Fruit fly (Drosophila melanogaster) whole organism, embryonic: ENCODE data around the gene CG12773.
A peak's percentile ranks its signal among the peaks of the same experiment; 100 is the strongest.

Source experiments
- Adf1 ChIP-seq: fragments of 200-800 bp; sonication (Bioruptor generic); IDR thresholded peaks from 2 replicates; pipeline ENCODE4 v1.3.6; 2022; ENCODE audit warnings: missing biosample characterization, missing genetic modification characterization
- CG10959 ChIP-seq: fragments of 200-800 bp; sonication (Bioruptor generic); IDR thresholded peaks from 2 replicates; pipeline ENCODE4 v1.3.6; 2022; ENCODE audit warnings: missing biosample characterization, missing genetic modification characterization
- CG11247 ChIP-seq: fragments of 200-800 bp; sonication (Bioruptor generic); IDR thresholded peaks from 2 replicates; pipeline ENCODE4 v1.3.6; 2022; ENCODE audit warnings: missing biosample characterization, missing genetic modification characterization
- CG11723 ChIP-seq: fragments of 200-800 bp; sonication (Bioruptor generic); optimal IDR thresholded peaks from 2 replicates; lab custom pipeline; 2017; ENCODE audit warnings: missing biosample characterization, mild to moderate bottlenecking, missing genetic modification characterization
- CG13775 ChIP-seq: fragments of 200-800 bp; sonication (Bioruptor generic); optimal IDR thresholded peaks from 3 replicates; lab custom pipeline; 2017; ENCODE audit warnings: missing biosample characterization, mild to moderate bottlenecking, missing genetic modification characterization
- CG14441 ChIP-seq: fragments of 200-800 bp; sonication (Bioruptor generic); IDR thresholded peaks from 2 replicates; pipeline ENCODE4 v1.3.6; 2022; ENCODE audit warnings: missing biosample characterization, missing genetic modification characterization
- CG16815 ChIP-seq: fragments of 200-800 bp; sonication (Bioruptor generic); optimal IDR thresholded peaks from 3 replicates; lab custom pipeline; 2017; ENCODE audit warnings: missing biosample characterization, mild to moderate bottlenecking, missing genetic modification characterization
- CG1832 ChIP-seq: fragments of 200-800 bp; sonication (Bioruptor generic); optimal IDR thresholded peaks from 2 replicates; lab custom pipeline; 2017; ENCODE audit warnings: missing biosample characterization, mild to moderate bottlenecking, missing genetic modification characterization, inconsistent platforms
- CG2116 ChIP-seq: fragments of 200-800 bp; sonication (Bioruptor generic); optimal IDR thresholded peaks from 3 replicates; lab custom pipeline; 2018; ENCODE audit warnings: missing biosample characterization, mild to moderate bottlenecking, missing genetic modification characterization
- CG30020 ChIP-seq: fragments of 200-800 bp; optimal IDR thresholded peaks from 2 replicates; lab custom pipeline; 2019; ENCODE audit warnings: missing biosample characterization, mild to moderate bottlenecking, missing genetic modification characterization, moderate library complexity
- CG3163 ChIP-seq: fragments of 200-800 bp; sonication (Bioruptor generic); optimal IDR thresholded peaks from 3 replicates; lab custom pipeline; 2016; ENCODE audit warnings: missing biosample characterization, missing genetic modification characterization
- CG32532 ChIP-seq: fragments of 200-800 bp; sonication (Bioruptor generic); IDR thresholded peaks from 2 replicates; pipeline ENCODE4 v1.3.6; 2022; ENCODE audit warnings: missing biosample characterization, missing genetic modification characterization
- CG6254 ChIP-seq: fragments of 200-800 bp; sonication (Bioruptor generic); optimal IDR thresholded peaks from 3 replicates; lab custom pipeline; 2017; ENCODE audit warnings: mild to moderate bottlenecking, missing biosample characterization, missing genetic modification reagents, missing genetic modification characterization
- CG6654 ChIP-seq: fragments of 200-800 bp; sonication (Bioruptor generic); optimal IDR thresholded peaks from 2 replicates; lab custom pipeline; 2017; ENCODE audit warnings: missing biosample characterization, mild to moderate bottlenecking, missing genetic modification characterization
- CG6765 ChIP-seq: fragments of 200-800 bp; sonication (Bioruptor generic); optimal IDR thresholded peaks from 3 replicates; lab custom pipeline; 2017; ENCODE audit warnings: missing biosample characterization, mild to moderate bottlenecking, missing genetic modification characterization
- CG7372 ChIP-seq: fragments of 200-800 bp; sonication (Bioruptor generic); IDR thresholded peaks from 2 replicates; pipeline ENCODE4 v1.3.6; 2022; ENCODE audit warnings: missing biosample characterization, missing genetic modification characterization
- CG8924 ChIP-seq: fragments of 200-800 bp; optimal IDR thresholded peaks from 3 replicates; lab custom pipeline; 2019; ENCODE audit warnings: missing biosample characterization, mild to moderate bottlenecking, missing genetic modification characterization, moderate library complexity
- D ChIP-seq, 2 experiments: fragments of 200-800 bp in 1 of 2; fragments of >200 bp in 1 of 2; sonication (Bioruptor generic) in 1 of 2; optimal IDR thresholded peaks; 2 replicates in 1 of 2; 3 replicates in 1 of 2; lab custom pipeline; 2017; ENCODE audit warnings: mild to moderate bottlenecking in 1 of 2, missing biosample characterization in 1 of 2, missing genetic modification characterization in 1 of 2, missing genetic modification reagents in 1 of 2
- Dip3 ChIP-seq: fragments of 200-800 bp; sonication (Bioruptor generic); optimal IDR thresholded peaks from 3 replicates; lab custom pipeline; 2016; ENCODE audit warnings: missing biosample characterization, missing genetic modification characterization
- E2f2 ChIP-seq: fragments of 200-800 bp; sonication (Bioruptor generic); IDR thresholded peaks from 2 replicates; pipeline ENCODE4 v1.3.6; 2022; ENCODE audit warnings: missing biosample characterization, missing genetic modification characterization
- Elba2 ChIP-seq: fragments of 200-800 bp; sonication (Bioruptor generic); optimal IDR thresholded peaks from 3 replicates; lab custom pipeline; 2016; ENCODE audit warnings: missing biosample characterization, missing genetic modification characterization
- Ets97D ChIP-seq: fragments of 200-800 bp; sonication (Bioruptor generic); optimal IDR thresholded peaks from 3 replicates; lab custom pipeline; 2016; ENCODE audit warnings: missing biosample characterization, missing genetic modification characterization
- Fer2 ChIP-seq: fragments of 200-800 bp; sonication (Bioruptor generic); optimal IDR thresholded peaks from 2 replicates; lab custom pipeline; 2018; ENCODE audit warnings: missing biosample characterization, mild to moderate bottlenecking, missing genetic modification characterization, moderate library complexity
- Gug ChIP-seq: fragments of 200-800 bp; sonication (Bioruptor generic); IDR thresholded peaks from 4 replicates; pipeline ENCODE4 v1.3.6; 2022; ENCODE audit warnings: missing biosample characterization, missing genetic modification characterization
- HLHmδ ChIP-seq: fragments of 200-800 bp; sonication (Bioruptor generic); optimal IDR thresholded peaks from 2 replicates; lab custom pipeline; 2018; ENCODE audit warnings: missing biosample characterization, mild to moderate bottlenecking, missing genetic modification characterization, moderate library complexity
- Mad ChIP-seq: fragments of 200-800 bp; sonication (Bioruptor generic); optimal IDR thresholded peaks from 2 replicates; lab custom pipeline; 2016; ENCODE audit warnings: missing biosample characterization, missing genetic modification characterization
- Myb ChIP-seq: fragments of 200-800 bp; sonication (Bioruptor generic); optimal IDR thresholded peaks from 2 replicates; lab custom pipeline; 2016; ENCODE audit warnings: missing biosample characterization, missing genetic modification characterization
- Nf-YB ChIP-seq: fragments of 200-800 bp; sonication (Bioruptor generic); optimal IDR thresholded peaks from 3 replicates; lab custom pipeline; 2019; ENCODE audit warnings: missing biosample characterization, mild to moderate bottlenecking, missing genetic modification characterization, moderate library complexity
- NfI ChIP-seq: fragments of 200-800 bp; sonication (Bioruptor generic); optimal IDR thresholded peaks from 3 replicates; lab custom pipeline; 2018; ENCODE audit warnings: missing biosample characterization, mild to moderate bottlenecking, missing genetic modification characterization, moderate library complexity
- PHDP ChIP-seq: fragments of 200-800 bp; sonication (Bioruptor generic); optimal IDR thresholded peaks from 3 replicates; lab custom pipeline; 2018; ENCODE audit warnings: missing biosample characterization, mild to moderate bottlenecking, missing genetic modification characterization, moderate library complexity
- Ptx1 ChIP-seq: fragments of 200-800 bp; sonication (Bioruptor generic); IDR thresholded peaks from 2 replicates; pipeline ENCODE4 v1.3.6; 2022; ENCODE audit warnings: missing biosample characterization, missing genetic modification characterization
- Sry-β ChIP-seq: fragments of 200-800 bp; sonication (Bioruptor generic); optimal IDR thresholded peaks from 2 replicates; lab custom pipeline; 2018; ENCODE audit warnings: missing biosample characterization, mild to moderate bottlenecking, missing genetic modification characterization, moderate library complexity
- Trl ChIP-seq, 3 experiments: fragments of >200 bp in 2 of 3; fragments of 200-800 bp in 1 of 3; sonication (Bioruptor generic) in 1 of 3; optimal IDR thresholded peaks; 2 replicates in 1 of 3; 3 replicates in 2 of 3; lab custom pipeline; 2016 to 2017; ENCODE audit warnings: missing biosample characterization in 1 of 3, missing genetic modification characterization in 1 of 3
- ab ChIP-seq: fragments of 200-800 bp; sonication (Bioruptor generic); optimal IDR thresholded peaks from 2 replicates; lab custom pipeline; 2016; ENCODE audit warnings: missing biosample characterization, missing genetic modification characterization
- ac ChIP-seq: fragments of 200-800 bp; sonication (Bioruptor generic); optimal IDR thresholded peaks from 3 replicates; lab custom pipeline; 2017; ENCODE audit warnings: missing biosample characterization, mild to moderate bottlenecking, missing genetic modification characterization
- caup ChIP-seq: fragments of 200-800 bp; sonication (Bioruptor generic); optimal IDR thresholded peaks from 3 replicates; lab custom pipeline; 2017; ENCODE audit warnings: missing biosample characterization, mild to moderate bottlenecking, missing genetic modification characterization, moderate library complexity; ENCODE audit not compliant: severe bottlenecking
- cg ChIP-seq: fragments of 200-800 bp; sonication (Bioruptor generic); optimal IDR thresholded peaks from 3 replicates; lab custom pipeline; 2019; ENCODE audit warnings: missing biosample characterization, mild to moderate bottlenecking, missing genetic modification characterization, moderate library complexity
- crc ChIP-seq: fragments of 200-800 bp; sonication (Bioruptor generic); optimal IDR thresholded peaks from 2 replicates; lab custom pipeline; 2016; ENCODE audit warnings: missing biosample characterization, missing genetic modification characterization
- dysf ChIP-seq: fragments of 200-800 bp; sonication (Bioruptor generic); IDR thresholded peaks from 3 replicates; pipeline ENCODE4 v1.3.6; 2022; ENCODE audit warnings: missing biosample characterization, missing genetic modification characterization
- gcm2 ChIP-seq: fragments of 200-800 bp; sonication (Bioruptor generic); optimal IDR thresholded peaks from 2 replicates; lab custom pipeline; 2016; ENCODE audit warnings: missing biosample characterization, missing genetic modification characterization
- gfzf ChIP-seq: fragments of 200-800 bp; sonication (Bioruptor generic); optimal IDR thresholded peaks from 2 replicates; lab custom pipeline; 2016; ENCODE audit warnings: missing biosample characterization, mild to moderate bottlenecking, missing genetic modification characterization, moderate library complexity
- kni ChIP-seq: fragments of 200-800 bp; sonication (Bioruptor generic); optimal IDR thresholded peaks from 3 replicates; lab custom pipeline; 2017; ENCODE audit warnings: mild to moderate bottlenecking, missing biosample characterization, missing genetic modification reagents, missing genetic modification characterization
- lov ChIP-seq, 2 experiments: fragments of 200-800 bp in 1 of 2; fragments of >200 bp in 1 of 2; sonication (Bioruptor generic) in 1 of 2; IDR thresholded peaks in 1 of 2; optimal IDR thresholded peaks in 1 of 2; 2 replicates in 1 of 2; 3 replicates in 1 of 2; pipeline versions ENCODE4 v1.3.6 to Lab custom; 2017 to 2022; ENCODE audit warnings: missing biosample characterization in 1 of 2, missing genetic modification characterization in 1 of 2
- otp ChIP-seq: fragments of 200-800 bp; sonication (Bioruptor generic); IDR thresholded peaks from 3 replicates; pipeline ENCODE4, ENCODE4 v1.3.6; 2022; ENCODE audit warnings: missing biosample characterization, missing genetic modification characterization
- phol ChIP-seq: fragments of 200-800 bp; sonication (Bioruptor generic); optimal IDR thresholded peaks from 3 replicates; lab custom pipeline; 2018; ENCODE audit warnings: missing biosample characterization, mild to moderate bottlenecking, missing genetic modification characterization, moderate library complexity
- so ChIP-seq: fragments of 200-800 bp; sonication (Bioruptor generic); IDR thresholded peaks from 3 replicates; pipeline ENCODE4 v1.3.6; 2022; ENCODE audit warnings: missing biosample characterization, missing genetic modification characterization
- sob ChIP-seq: fragments of 200-800 bp; sonication (Bioruptor generic); IDR thresholded peaks from 2 replicates; pipeline ENCODE4 v1.3.6; 2022; ENCODE audit warnings: missing biosample characterization, missing genetic modification characterization
- tll ChIP-seq, 2 experiments: fragments of 200-800 bp in 1 of 2; fragments of >200 bp in 1 of 2; sonication (Bioruptor generic) in 1 of 2; optimal IDR thresholded peaks; 2 replicates each; lab custom pipeline; 2017 to 2019; ENCODE audit warnings: missing biosample characterization in 2 of 2, missing genetic modification characterization in 2 of 2, mild to moderate bottlenecking in 1 of 2, moderate library complexity in 1 of 2
- vvl ChIP-seq: fragments of 200-800 bp; sonication (Bioruptor generic); IDR thresholded peaks from 2 replicates; pipeline ENCODE4 v1.3.6; 2022; ENCODE audit warnings: missing biosample characterization, missing genetic modification characterization

CG12773 gene

dm6 chrX:1388148-1388703 is 34.4 kb upstream of the CG12773 start (continued):
- TF ChIP-seq dysf (GFP tag; lab: Robert Waterston, UW): no peak
- TF ChIP-seq CG1832: peak; percentile 43
- no peak for TF ChIP-seq gfzf (GFP tag; lab: Kevin White, UChicago)
- no peak for TF ChIP-seq ab (GFP tag; lab: Kevin White, UChicago)
- TF ChIP-seq vvl (GFP tag; lab: Robert Waterston, UW): no peak; the same call in 1 of the 2 replicates
- TF ChIP-seq CG6254 (GFP tag; lab: Kevin White, UChicago): peak; percentile 3
- TF ChIP-seq CG8924 (tag; lab: Kevin White, UChicago): no peak
- TF ChIP-seq CG10959 (GFP tag; lab: Robert Waterston, UW): no peak
- no peak for TF ChIP-seq CG30020
- TF ChIP-seq E2f2 (GFP tag; lab: Robert Waterston, UW): no peak
- TF ChIP-seq Myb: no peak
- no peak for TF ChIP-seq so (GFP tag; lab: Robert Waterston, UW)
- no peak for TF ChIP-seq CG6654 (GFP tag; lab: Kevin White, UChicago)
- TF ChIP-seq ac (GFP tag; lab: Kevin White, UChicago): no peak
- TF ChIP-seq CG6765: no peak
- peak; percentile 78 for TF ChIP-seq cg
- TF ChIP-seq PHDP (tag; lab: Kevin White, UChicago): peak; percentile 8
- peak; percentile 52 for TF ChIP-seq kni (GFP tag; lab: Kevin White, UChicago)
- no peak for TF ChIP-seq caup
- TF ChIP-seq CG11247 (GFP tag; lab: Robert Waterston, UW): no peak
- no peak for TF ChIP-seq Elba2 (GFP tag; lab: Kevin White, UChicago)
- TF ChIP-seq Ptx1 (GFP tag; lab: Robert Waterston, UW): no peak
- no peak for TF ChIP-seq CG14441 (GFP tag; lab: Robert Waterston, UW)
- TF ChIP-seq HLHmδ: no peak
- TF ChIP-seq gcm2 (GFP tag; lab: Kevin White, UChicago): no peak
- TF ChIP-seq CG11723 (GFP tag; lab: Kevin White, UChicago): no peak
- no peak for TF ChIP-seq NfI (GFP tag; lab: Kevin White, UChicago)
- no peak for TF ChIP-seq Ets97D (GFP tag; lab: Kevin White, UChicago)
- 0 out of 3 replicates have a peak, but pooled peaks have one; percentile 19 for TF ChIP-seq otp
- TF ChIP-seq CG32532: no peak
- TF ChIP-seq Trl (optimal IDR thresholded peaks at IDR 0.05; lab: Kevin White, UChicago): peak; percentile 81 to 86
- no peak for TF ChIP-seq Trl (GFP tag; optimal IDR thresholded peaks at IDR 0.05; lab: Kevin White, UChicago)
- no peak for TF ChIP-seq Gug (GFP tag; lab: Robert Waterston, UW)
- TF ChIP-seq Dip3 (GFP tag; lab: Kevin White, UChicago): no peak
- TF ChIP-seq phol: no peak
- no peak for TF ChIP-seq Mad
- no peak for TF ChIP-seq Nf-YB (GFP tag; lab: Kevin White, UChicago)
- TF ChIP-seq sob (GFP tag; lab: Robert Waterston, UW): no peak
- TF ChIP-seq crc: no peak
- no peak for TF ChIP-seq lov (optimal IDR thresholded peaks at IDR 0.05; lab: Kevin White, UChicago)
- no peak for TF ChIP-seq lov (GFP tag; IDR thresholded peaks at IDR 0.05; lab: Robert Waterston, UW)
- TF ChIP-seq CG13775 (GFP tag; lab: Kevin White, UChicago): no peak
- TF ChIP-seq CG7372 (GFP tag; lab: Robert Waterston, UW): no peak
- no peak for TF ChIP-seq Sry-β
- TF ChIP-seq tll (GFP tag; optimal IDR thresholded peaks at IDR 0.05; lab: Kevin White, UChicago): no peak
- no peak for TF ChIP-seq Fer2 (tag; lab: Kevin White, UChicago)
- TF ChIP-seq CG3163 (GFP tag; lab: Kevin White, UChicago): no peak
- TF ChIP-seq CG16815: no peak
- TF ChIP-seq D (optimal IDR thresholded peaks at IDR 0.05; lab: Kevin White, UChicago): no peak
- TF ChIP-seq D (GFP tag; optimal IDR thresholded peaks at IDR 0.05; lab: Kevin White, UChicago): no peak
- TF ChIP-seq Adf1 (GFP tag; lab: Robert Waterston, UW): peak; percentile 51
- TF ChIP-seq CG2116 (GFP tag; lab: Kevin White, UChicago): no peak
